Fruit fly (Drosophila melanogaster): ENCODE results near the gene CG9121.

dm6 chr2L:5054953-5055352, 4.1 kb upstream of the CG9121 start, which contains the start of the genes CG14036 and His3.3A:
- TF ChIP-seq cic (GFP tag; optimal IDR thresholded peaks at IDR 0.05), result peak; percentile 59
- TF ChIP-seq toe (GFP tag; optimal IDR thresholded peaks at IDR 0.05), result no peak
- TF ChIP-seq kay (GFP tag; ENCODE audit: borderline replicate concordance), result no peak
- TF ChIP-seq Hr96 (GFP tag; optimal IDR thresholded peaks at IDR 0.05), result no peak
- peak; percentile 40 for TF ChIP-seq bab1 (GFP tag; optimal IDR thresholded peaks at IDR 0.05)
- no peak for TF ChIP-seq cnc (optimal IDR thresholded peaks at IDR 0.05)
- TF ChIP-seq CG5204 (GFP tag; optimal IDR thresholded peaks at IDR 0.05), result no peak

Data from whole organism, adult.